Fruit fly (Drosophila melanogaster) whole organism, embryonic: ENCODE measurements around the gene Ppox.
A peak's percentile ranks its signal among the peaks of the same experiment; 100 is the strongest.

ENCODE experiments used
- Atf-2 ChIP-seq: fragments of 200-800 bp; sonication (Bioruptor generic); optimal IDR thresholded peaks from 2 replicates; lab custom pipeline; 2016; ENCODE audit warnings: missing biosample characterization, missing genetic modification characterization
- CG10543 ChIP-seq: fragments of 200-800 bp; sonication (Bioruptor generic); optimal IDR thresholded peaks from 3 replicates; lab custom pipeline; 2017; ENCODE audit warnings: missing biosample characterization, mild to moderate bottlenecking, missing genetic modification characterization, moderate library complexity
- CG11560 ChIP-seq: fragments of 200-800 bp; sonication (Bioruptor generic); IDR thresholded peaks from 3 replicates; pipeline ENCODE4 v1.3.6; 2022; ENCODE audit warnings: missing biosample characterization, missing genetic modification characterization
- CG11695 ChIP-seq: fragments of 200-800 bp; sonication (Bioruptor generic); IDR thresholded peaks from 3 replicates; pipeline ENCODE4 v1.3.6; 2022; ENCODE audit warnings: missing biosample characterization, missing genetic modification characterization
- CG12299 ChIP-seq: fragments of 200-800 bp; sonication (Bioruptor generic); optimal IDR thresholded peaks from 2 replicates; lab custom pipeline; 2018; ENCODE audit warnings: missing biosample characterization, mild to moderate bottlenecking, missing genetic modification characterization
- CG13287 ChIP-seq: fragments of 200-800 bp; sonication (Bioruptor generic); IDR thresholded peaks from 2 replicates; pipeline ENCODE4 v1.3.6; 2022; ENCODE audit warnings: missing biosample characterization, missing genetic modification characterization; ENCODE audit not compliant: partially characterized antibody
- CG13775 ChIP-seq: fragments of 200-800 bp; sonication (Bioruptor generic); optimal IDR thresholded peaks from 3 replicates; lab custom pipeline; 2017; ENCODE audit warnings: missing biosample characterization, mild to moderate bottlenecking, missing genetic modification characterization
- CG1792 ChIP-seq: fragments of 200-800 bp; sonication (Bioruptor generic); optimal IDR thresholded peaks from 2 replicates; lab custom pipeline; 2016; ENCODE audit warnings: missing biosample characterization, missing genetic modification characterization
- CG18764 ChIP-seq: fragments of 200-800 bp; sonication (Bioruptor generic); optimal IDR thresholded peaks from 3 replicates; lab custom pipeline; 2016; ENCODE audit warnings: missing biosample characterization, missing genetic modification characterization
- CG2199 ChIP-seq: fragments of 200-800 bp; sonication (Bioruptor generic); IDR thresholded peaks from 3 replicates; pipeline ENCODE4 v1.3.6; 2022; ENCODE audit warnings: missing biosample characterization, missing genetic modification characterization
- CG30020 ChIP-seq: fragments of 200-800 bp; optimal IDR thresholded peaks from 2 replicates; lab custom pipeline; 2019; ENCODE audit warnings: missing biosample characterization, mild to moderate bottlenecking, missing genetic modification characterization, moderate library complexity
- CG31365 ChIP-seq: fragments of 200-800 bp; sonication (Bioruptor generic); optimal IDR thresholded peaks from 2 replicates; lab custom pipeline; 2018; ENCODE audit warnings: missing biosample characterization, mild to moderate bottlenecking, missing genetic modification characterization
- CG3726 ChIP-seq: fragments of 200-800 bp; sonication (Bioruptor generic); IDR thresholded peaks from 3 replicates; pipeline ENCODE4, ENCODE4 v1.3.6; 2022; ENCODE audit warnings: missing biosample characterization, missing genetic modification characterization
- CG6683 ChIP-seq: fragments of 200-800 bp; sonication (Bioruptor generic); optimal IDR thresholded peaks from 2 replicates; lab custom pipeline; 2017; ENCODE audit warnings: missing biosample characterization, mild to moderate bottlenecking, missing genetic modification characterization, missing genetic modification reagents
- CG7963 ChIP-seq: fragments of 200-800 bp; sonication (Bioruptor generic); IDR thresholded peaks from 3 replicates; pipeline ENCODE4 v1.3.6; 2022; ENCODE audit warnings: missing biosample characterization, missing genetic modification characterization; ENCODE audit not compliant: partially characterized antibody
- CG8281 ChIP-seq: fragments of 200-800 bp; sonication (Bioruptor generic); optimal IDR thresholded peaks from 2 replicates; lab custom pipeline; 2018; ENCODE audit warnings: missing biosample characterization, mild to moderate bottlenecking, missing genetic modification characterization, moderate library complexity
- CG8924 ChIP-seq: fragments of 200-800 bp; optimal IDR thresholded peaks from 3 replicates; lab custom pipeline; 2019; ENCODE audit warnings: missing biosample characterization, mild to moderate bottlenecking, missing genetic modification characterization, moderate library complexity
- CrebB ChIP-seq: fragments of 200-800 bp; sonication (Bioruptor generic); optimal IDR thresholded peaks from 3 replicates; lab custom pipeline; 2018; ENCODE audit warnings: missing biosample characterization, mild to moderate bottlenecking, missing genetic modification characterization
- Dad ChIP-seq: fragments of 200-800 bp; sonication (Bioruptor generic); optimal IDR thresholded peaks from 3 replicates; lab custom pipeline; 2016; ENCODE audit warnings: missing biosample characterization, missing genetic modification characterization
- Drgx ChIP-seq: fragments of 200-800 bp; sonication (Bioruptor generic); IDR thresholded peaks from 2 replicates; pipeline ENCODE4 v1.3.6; 2022; ENCODE audit warnings: missing biosample characterization, missing genetic modification characterization
- Gsc ChIP-seq: fragments of 200-800 bp; sonication (Bioruptor generic); IDR thresholded peaks from 2 replicates; pipeline ENCODE4 v1.3.6; 2022; ENCODE audit warnings: missing biosample characterization, missing genetic modification characterization
- HLHmδ ChIP-seq: fragments of 200-800 bp; sonication (Bioruptor generic); optimal IDR thresholded peaks from 2 replicates; lab custom pipeline; 2018; ENCODE audit warnings: missing biosample characterization, mild to moderate bottlenecking, missing genetic modification characterization, moderate library complexity
- MESR4 ChIP-seq: fragments of 200-800 bp; sonication (Bioruptor generic); optimal IDR thresholded peaks from 2 replicates; lab custom pipeline; 2018; ENCODE audit warnings: missing biosample characterization, mild to moderate bottlenecking, missing genetic modification characterization, moderate library complexity
- Rx ChIP-seq: fragments of 200-800 bp; sonication (Bioruptor generic); IDR thresholded peaks from 2 replicates; pipeline ENCODE4 v1.3.6; 2022; ENCODE audit warnings: missing biosample characterization, missing genetic modification characterization
- Side ChIP-seq: fragments of 200-800 bp; sonication (Bioruptor generic); optimal IDR thresholded peaks from 2 replicates; lab custom pipeline; 2016; ENCODE audit warnings: missing biosample characterization, missing genetic modification characterization
- Sin3A ChIP-seq: fragments of >200 bp; optimal IDR thresholded peaks from 2 replicates; lab custom pipeline; 2018
- YL-1 ChIP-seq: fragments of 200-800 bp; sonication (Bioruptor generic); optimal IDR thresholded peaks from 3 replicates; lab custom pipeline; 2017; ENCODE audit warnings: missing biosample characterization, mild to moderate bottlenecking, missing genetic modification characterization
- ab ChIP-seq: fragments of 200-800 bp; sonication (Bioruptor generic); optimal IDR thresholded peaks from 2 replicates; lab custom pipeline; 2016; ENCODE audit warnings: missing biosample characterization, missing genetic modification characterization
- bab2 ChIP-seq: fragments of 200-800 bp; sonication (Bioruptor generic); optimal IDR thresholded peaks from 2 replicates; lab custom pipeline; 2016; ENCODE audit warnings: missing biosample characterization, missing genetic modification characterization
- chn ChIP-seq: fragments of 200-800 bp; sonication (Bioruptor generic); optimal IDR thresholded peaks from 2 replicates; lab custom pipeline; 2016; ENCODE audit warnings: missing biosample characterization, missing genetic modification characterization
- crol ChIP-seq: fragments of 200-800 bp; sonication (Bioruptor generic); IDR thresholded peaks from 2 replicates; pipeline ENCODE4 v1.3.6; 2022; ENCODE audit warnings: missing biosample characterization, missing genetic modification characterization
- danr ChIP-seq: fragments of 200-800 bp; sonication (Bioruptor generic); IDR thresholded peaks from 2 replicates; pipeline ENCODE4 v1.3.6; 2022; ENCODE audit warnings: missing biosample characterization, missing genetic modification characterization
- dmrt11E ChIP-seq: fragments of 200-800 bp; sonication (Bioruptor generic); optimal IDR thresholded peaks from 3 replicates; lab custom pipeline; 2018; ENCODE audit warnings: missing biosample characterization, mild to moderate bottlenecking, missing genetic modification characterization, moderate library complexity
- exex ChIP-seq: fragments of 200-800 bp; sonication (Bioruptor generic); optimal IDR thresholded peaks from 4 replicates; lab custom pipeline; 2018; ENCODE audit warnings: missing biosample characterization, mild to moderate bottlenecking, missing genetic modification characterization, moderate library complexity
- ftz-f1 ChIP-seq: fragments of 200-800 bp; sonication (Bioruptor generic); optimal IDR thresholded peaks from 2 replicates; lab custom pipeline; 2016; ENCODE audit warnings: missing biosample characterization, missing genetic modification characterization
- fu2 ChIP-seq: fragments of 200-800 bp; sonication (Bioruptor generic); optimal IDR thresholded peaks from 2 replicates; lab custom pipeline; 2016; ENCODE audit warnings: missing biosample characterization, missing genetic modification characterization
- ind ChIP-seq: fragments of 200-800 bp; sonication (Bioruptor generic); optimal IDR thresholded peaks from 3 replicates; lab custom pipeline; 2016; ENCODE audit warnings: missing biosample characterization, missing genetic modification characterization
- jumu ChIP-seq: fragments of 200-800 bp; sonication (Bioruptor generic); optimal IDR thresholded peaks from 3 replicates; lab custom pipeline; 2016; ENCODE audit warnings: missing biosample characterization, missing genetic modification characterization
- knrl ChIP-seq: fragments of 200-800 bp; sonication (Bioruptor generic); IDR thresholded peaks from 3 replicates; pipeline ENCODE4 v1.3.6; 2022; ENCODE audit warnings: missing biosample characterization, missing genetic modification characterization; ENCODE audit not compliant: partially characterized antibody
- oc ChIP-seq: fragments of 200-800 bp; sonication (Bioruptor generic); optimal IDR thresholded peaks from 2 replicates; lab custom pipeline; 2018; ENCODE audit warnings: missing biosample characterization, mild to moderate bottlenecking, missing genetic modification characterization, moderate library complexity
- org-1 ChIP-seq: fragments of 200-800 bp; sonication (Bioruptor generic); optimal IDR thresholded peaks from 2 replicates; lab custom pipeline; 2017; ENCODE audit warnings: missing biosample characterization, missing genetic modification characterization
- otp ChIP-seq: fragments of 200-800 bp; sonication (Bioruptor generic); IDR thresholded peaks from 3 replicates; pipeline ENCODE4, ENCODE4 v1.3.6; 2022; ENCODE audit warnings: missing biosample characterization, missing genetic modification characterization
- pan ChIP-seq, 4 experiments: fragments of >200 bp in 3 of 4; fragments of 200-800 bp in 1 of 4; sonication (Bioruptor generic) in 1 of 4; optimal IDR thresholded peaks in 3 of 4; IDR thresholded peaks in 1 of 4; 2 replicates each; pipeline versions ENCODE4 v1.3.6 to Lab custom; 2017 to 2022; ENCODE audit warnings: missing biosample characterization in 2 of 4, missing genetic modification characterization in 2 of 4, mixed read lengths in 1 of 4
- pb ChIP-seq: fragments of 200-800 bp; sonication (Bioruptor generic); optimal IDR thresholded peaks from 3 replicates; lab custom pipeline; 2016; ENCODE audit warnings: missing biosample characterization, missing genetic modification characterization
- rib ChIP-seq: fragments of 200-800 bp; sonication (Bioruptor generic); IDR thresholded peaks from 2 replicates; pipeline ENCODE4 v1.3.6; 2022; ENCODE audit warnings: missing biosample characterization, missing genetic modification characterization
- shn ChIP-seq: fragments of 200-800 bp; sonication (Bioruptor generic); optimal IDR thresholded peaks from 3 replicates; lab custom pipeline; 2016; ENCODE audit warnings: missing biosample characterization, missing genetic modification characterization
- tll ChIP-seq, 2 experiments: fragments of 200-800 bp in 1 of 2; fragments of >200 bp in 1 of 2; sonication (Bioruptor generic) in 1 of 2; optimal IDR thresholded peaks; 2 replicates each; lab custom pipeline; 2017 to 2019; ENCODE audit warnings: missing biosample characterization in 2 of 2, missing genetic modification characterization in 2 of 2, mild to moderate bottlenecking in 1 of 2, moderate library complexity in 1 of 2
- twi ChIP-seq: fragments of 200-800 bp; optimal IDR thresholded peaks from 2 replicates; lab custom pipeline; 2019; ENCODE audit warnings: missing biosample characterization, mild to moderate bottlenecking, missing genetic modification characterization, moderate library complexity
- vnd ChIP-seq: fragments of 200-800 bp; sonication (Bioruptor generic); IDR thresholded peaks from 3 replicates; pipeline ENCODE4 v1.3.6; 2022; ENCODE audit warnings: missing biosample characterization, missing genetic modification characterization; ENCODE audit not compliant: partially characterized antibody
- yki ChIP-seq: fragments of >200 bp; optimal IDR thresholded peaks from 3 replicates; lab custom pipeline; 2018
- zen ChIP-seq: fragments of 200-800 bp; sonication (Bioruptor generic); optimal IDR thresholded peaks from 3 replicates; lab custom pipeline; 2018; ENCODE audit warnings: missing biosample characterization, mild to moderate bottlenecking, missing genetic modification characterization, moderate library complexity

Gene Ppox

dm6 chr3R:24654770-24655322 lies 6.8 kb downstream of the Ppox start, which contains the start of the genes CG31125 and CG6695 (continued):
- TF ChIP-seq dmrt11E (peak; percentile 56), CG3726 (no peak), danr (GFP tag; lab: Robert Waterston, UW) (no peak), CG12299 (tag; lab: Kevin White, UChicago) (no peak), Rx (GFP tag; lab: Robert Waterston, UW) (no peak), CG8924 (tag; lab: Kevin White, UChicago) (peak; percentile 30), ab (GFP tag; lab: Kevin White, UChicago) (no peak), ind (GFP tag; lab: Kevin White, UChicago) (peak; percentile 44), CG30020 (tag; lab: Kevin White, UChicago) (peak; percentile 54), CG1792 (GFP tag; lab: Kevin White, UChicago) (no peak), otp (no peak), Gsc (GFP tag; lab: Robert Waterston, UW) (no peak), exex (tag; lab: Kevin White, UChicago) (no peak), knrl (GFP tag; lab: Robert Waterston, UW) (peak; percentile 85), CG31365 (tag; lab: Kevin White, UChicago) (no peak), Dad (GFP tag; lab: Kevin White, UChicago) (peak; percentile 40), shn (GFP tag; lab: Kevin White, UChicago) (peak; percentile 74), jumu (peak; percentile 53), CG13775 (peak; percentile 62), YL-1 (GFP tag; lab: Kevin White, UChicago) (peak; percentile 71), tll (GFP tag; optimal IDR thresholded peaks at IDR 0.05; lab: Kevin White, UChicago) (peak; percentile 44), CG13287 (GFP tag; lab: Robert Waterston, UW) (peak; percentile 88), Drgx (GFP tag; lab: Robert Waterston, UW) (no peak), rib (no peak), CG2199 (GFP tag; lab: Robert Waterston, UW) (no peak), fu2 (peak; percentile 67), zen (tag; lab: Kevin White, UChicago) (peak; percentile 56), org-1 (no peak), pb (GFP tag; lab: Kevin White, UChicago) (peak; percentile 33), CG6683 (no peak), ftz-f1 (no peak), CrebB (tag; lab: Kevin White, UChicago) (peak; percentile 23), CG8281 (no peak), twi (peak; percentile 47), CG11560 (tag; lab: Robert Waterston, UW) (no peak), vnd (GFP tag; lab: Robert Waterston, UW) (peak; percentile 73), chn (peak; percentile 72), yki (lab: Kevin White, UChicago) (no peak), HLHmδ (GFP tag; lab: Kevin White, UChicago) (no peak), CG7963 (GFP tag; lab: Robert Waterston, UW) (peak; percentile 46; the same call in 1 of the 3 replicates), CG18764 (GFP tag; lab: Kevin White, UChicago) (no peak), MESR4 (GFP tag; lab: Kevin White, UChicago) (peak; percentile 46), bab2 (GFP tag; lab: Kevin White, UChicago) (peak; percentile 62), crol (no peak), pan (optimal IDR thresholded peaks at IDR 0.05; lab: Kevin White, UChicago) (no peak), pan (GFP tag; optimal IDR thresholded peaks at IDR 0.05 in 1 of 2, IDR thresholded peaks at IDR 0.05 in 1 of 2) (no peak), CG11695 (GFP tag; lab: Robert Waterston, UW) (no peak), CG10543 (GFP tag; lab: Kevin White, UChicago) (peak; percentile 20), Sin3A (peak; percentile 97), Side (peak; percentile 61), Atf-2 (GFP tag; lab: Kevin White, UChicago) (peak; percentile 62), oc (tag; lab: Kevin White, UChicago) (no peak)
